Fruit fly (Drosophila melanogaster) S2 (cell line): Measurements from ENCODE around the gene Dus2.

Experiments used
- CG8478 ChIP-seq: fragments of >200 bp; optimal IDR thresholded peaks from 2 replicates; lab custom pipeline; 2018
- CTCF ChIP-seq, 2 experiments: fragments of >200 bp; optimal IDR thresholded peaks; 2 replicates each; lab custom pipeline; 2018

The Dus2 gene

DNA sequence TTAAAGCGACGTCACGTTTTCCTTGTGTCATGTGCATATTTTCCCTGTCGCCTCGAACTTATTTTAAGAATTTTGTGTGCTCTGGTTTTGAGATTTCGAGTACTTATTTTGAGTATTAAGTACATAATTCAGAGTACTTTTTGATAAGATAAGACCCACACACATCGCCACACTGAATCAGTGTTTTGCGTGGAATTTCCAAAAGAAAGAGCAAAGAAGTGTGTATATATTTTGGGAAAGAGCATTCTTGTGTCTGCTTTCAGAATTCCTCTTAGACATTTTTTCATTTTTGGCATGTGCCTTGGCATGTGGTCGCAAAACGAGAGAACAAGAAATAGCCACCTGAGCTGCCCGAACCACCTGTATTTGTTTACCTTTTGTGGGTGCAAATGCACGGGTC is 22.0 kb upstream of the Dus2 start:
- TF ChIP-seq CG8478 (lab: Kevin White, UChicago) (no peak), CTCF (optimal IDR thresholded peaks at IDR 0.05; lab: Kevin White, UChicago) (no peak)

DNA sequence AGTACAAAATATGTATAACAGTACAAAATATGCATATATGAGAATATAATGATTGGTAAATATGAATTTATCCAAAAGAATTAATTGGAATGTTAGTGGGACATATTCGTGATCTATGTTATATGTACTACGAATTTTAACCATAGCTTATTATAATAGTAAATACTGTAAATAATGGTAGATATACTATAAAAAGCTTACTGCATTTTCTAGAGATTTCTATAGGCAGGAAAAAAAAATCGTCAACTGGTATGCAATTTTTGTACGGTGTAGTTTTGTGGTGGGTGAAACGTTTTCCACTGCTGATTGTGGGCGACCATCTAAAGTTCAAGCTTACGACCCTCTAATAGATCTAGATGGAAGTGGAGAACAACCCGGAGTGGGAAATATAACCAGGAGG is 20.9 kb upstream of the Dus2 start:
- no peak for TF ChIP-seq CG8478 (lab: Kevin White, UChicago)
- TF ChIP-seq CTCF (optimal IDR thresholded peaks at IDR 0.05; lab: Kevin White, UChicago) = no peak

DNA sequence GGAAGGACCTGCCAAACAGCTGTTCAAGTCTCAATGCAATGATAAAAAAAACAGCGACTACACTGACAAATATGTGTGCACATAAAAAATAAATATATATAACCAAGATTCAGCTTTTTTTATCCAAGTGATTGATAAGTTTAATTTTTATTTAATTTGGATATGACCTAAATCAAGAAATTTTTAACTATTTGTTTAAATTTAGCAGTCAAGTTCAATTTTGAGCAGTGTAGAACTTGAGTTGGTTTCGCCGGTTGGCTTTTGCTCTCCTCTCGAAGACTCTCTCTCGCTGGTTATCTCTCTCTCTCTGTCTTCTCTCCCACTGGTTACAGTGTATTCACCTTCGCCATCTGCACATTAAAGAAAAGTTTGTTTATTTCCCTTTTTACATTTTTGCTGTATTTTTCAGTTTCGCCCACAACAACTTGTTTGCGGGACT is 19.7 kb upstream of the Dus2 start:
- TF ChIP-seq CTCF (optimal IDR thresholded peaks at IDR 0.05; lab: Kevin White, UChicago) = no peak
- TF ChIP-seq CG8478 (lab: Kevin White, UChicago) = no peak

DNA sequence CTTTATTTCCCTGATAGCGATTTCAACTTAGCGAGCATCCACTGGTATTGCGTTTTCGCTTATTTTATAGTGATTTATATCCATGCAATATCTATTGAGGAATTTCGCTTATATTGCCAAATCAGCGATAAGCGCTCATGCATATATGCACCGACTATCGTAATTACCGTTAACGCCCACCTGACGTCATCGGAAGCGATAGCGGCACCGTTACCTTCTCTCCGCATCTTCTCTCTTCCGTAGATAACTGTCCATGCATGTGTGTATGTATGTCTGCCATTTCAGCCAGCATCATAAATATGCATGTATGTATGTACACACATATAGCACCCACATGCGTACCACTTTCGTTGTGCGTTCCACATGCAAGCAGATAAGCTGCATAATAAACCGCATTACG is 16.6 kb upstream of the Dus2 start:
- TF ChIP-seq CG8478 (lab: Kevin White, UChicago) = no peak
- no peak for TF ChIP-seq CTCF (optimal IDR thresholded peaks at IDR 0.05; lab: Kevin White, UChicago)

DNA sequence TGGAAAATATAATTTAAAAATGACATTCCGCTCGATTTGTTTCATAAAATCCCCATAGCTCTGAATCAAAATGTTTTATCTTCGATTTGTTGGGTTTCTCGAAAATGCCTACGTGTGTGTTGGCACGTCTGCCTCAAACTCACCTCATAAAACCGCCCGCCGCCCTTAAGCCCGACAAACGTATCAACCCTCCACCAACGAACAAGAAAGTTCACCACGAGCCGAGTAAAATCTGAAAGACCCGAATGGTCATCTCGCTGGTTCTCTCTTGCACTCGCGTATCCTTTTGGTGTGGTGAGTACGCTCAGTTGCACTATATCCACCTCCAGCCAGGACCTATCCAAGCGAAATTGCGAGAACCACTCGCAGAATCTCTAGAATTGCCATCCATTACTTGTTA is 15.8 kb upstream of the Dus2 start:
- TF ChIP-seq CTCF (optimal IDR thresholded peaks at IDR 0.05; lab: Kevin White, UChicago) = no peak
- no peak for TF ChIP-seq CG8478 (lab: Kevin White, UChicago)

DNA sequence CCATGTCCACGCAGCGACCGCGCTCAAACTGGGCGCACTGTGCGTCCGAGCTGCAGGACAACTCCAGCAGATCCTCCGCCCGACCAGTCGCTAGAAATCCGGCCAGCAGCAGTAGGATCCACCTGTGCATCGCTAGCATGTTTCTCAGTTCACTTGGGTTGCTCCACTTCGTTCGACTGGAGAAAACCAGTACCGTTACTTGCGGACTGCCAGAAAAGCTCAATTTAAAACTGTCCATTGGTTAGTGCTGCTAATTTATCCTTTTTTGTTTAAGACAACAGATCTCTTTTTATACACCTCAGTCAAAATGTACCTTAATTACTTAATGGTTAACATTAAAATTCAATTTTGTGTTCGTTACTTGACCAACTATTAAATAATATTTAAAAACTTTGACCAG is 12.1 kb upstream of the Dus2 start, which contains the start of gene CG11674:
CG11674 (minus strand) TSS at position 215 of the 400 bp plus-strand sequence.
- no peak for TF ChIP-seq CTCF (optimal IDR thresholded peaks at IDR 0.05; lab: Kevin White, UChicago)
- no peak for TF ChIP-seq CG8478 (lab: Kevin White, UChicago)

DNA sequence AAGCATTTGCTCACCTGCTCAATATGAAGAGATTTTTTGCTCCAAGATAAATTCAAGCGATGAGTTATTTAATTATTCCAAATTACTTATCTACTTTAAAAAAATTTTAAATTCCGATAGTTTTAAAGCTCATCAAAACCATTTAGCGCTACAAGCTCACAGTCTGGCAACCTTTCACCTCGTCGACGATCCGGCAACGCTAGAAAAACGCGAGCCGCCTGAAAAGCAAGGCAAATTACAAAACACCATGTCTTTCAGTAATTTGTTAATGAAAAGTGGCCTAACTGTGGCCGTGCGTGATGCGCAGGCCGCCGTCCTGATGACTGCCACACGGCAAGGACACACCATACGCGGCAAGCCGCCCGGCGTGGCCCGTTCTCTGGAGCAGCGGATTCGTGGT is 11.7 kb upstream of the Dus2 start, which contains the start of gene mRpL38:
mRpL38 (plus strand) TSS at position 197 of the 400 bp plus-strand sequence.
- TF ChIP-seq CTCF (optimal IDR thresholded peaks at IDR 0.05; lab: Kevin White, UChicago) = no peak
- no peak for TF ChIP-seq CG8478 (lab: Kevin White, UChicago)

DNA sequence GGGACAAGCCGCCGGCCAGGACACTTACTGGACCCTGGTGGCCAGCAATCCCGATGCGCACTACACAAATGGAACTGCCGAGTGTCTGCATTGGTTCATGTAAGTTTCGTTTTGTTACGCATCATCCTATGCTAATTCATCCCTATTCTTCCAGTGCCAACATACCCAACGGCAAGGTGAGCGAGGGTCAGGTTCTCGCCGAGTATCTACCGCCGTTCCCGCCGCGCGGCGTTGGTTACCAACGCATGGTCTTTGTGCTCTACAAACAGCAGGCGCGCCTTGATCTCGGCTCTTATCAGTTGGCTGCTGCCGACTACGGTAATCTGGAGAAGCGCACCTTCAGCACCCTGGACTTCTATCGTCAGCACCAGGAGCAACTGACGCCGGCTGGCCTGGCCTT is 10.7 kb upstream of the Dus2 start:
- TF ChIP-seq CG8478 (lab: Kevin White, UChicago) (no peak), CTCF (optimal IDR thresholded peaks at IDR 0.05; lab: Kevin White, UChicago) (no peak)

DNA sequence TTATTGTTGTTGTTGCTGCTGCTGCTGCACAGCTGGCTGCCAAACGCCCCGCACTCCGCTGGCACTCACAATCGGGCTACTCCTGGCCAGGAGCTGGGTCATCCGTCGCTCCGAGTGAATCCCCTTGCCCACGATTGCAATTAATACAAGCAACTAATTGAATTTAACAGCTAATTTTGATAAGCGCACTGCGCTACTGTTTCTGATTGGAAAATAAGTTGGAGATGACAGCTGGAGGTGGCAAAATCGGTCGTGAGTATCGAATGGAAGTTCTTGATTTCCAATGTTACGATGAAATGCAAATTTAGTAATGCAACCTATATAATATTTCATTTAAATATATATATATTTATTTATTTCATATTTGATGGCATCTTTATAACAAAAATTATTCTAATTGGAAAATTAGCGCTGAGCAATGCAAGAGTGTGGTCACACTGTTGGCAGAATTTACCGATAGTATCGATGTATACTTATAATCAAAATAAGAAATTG is 3.9 kb upstream of the Dus2 start, which contains the start of gene CG42271:
CG42271 (minus strand) TSS at position 224 of the 495 bp plus-strand sequence.
- TF ChIP-seq CG8478 (lab: Kevin White, UChicago) = no peak
- no peak for TF ChIP-seq CTCF (optimal IDR thresholded peaks at IDR 0.05; lab: Kevin White, UChicago)

DNA sequence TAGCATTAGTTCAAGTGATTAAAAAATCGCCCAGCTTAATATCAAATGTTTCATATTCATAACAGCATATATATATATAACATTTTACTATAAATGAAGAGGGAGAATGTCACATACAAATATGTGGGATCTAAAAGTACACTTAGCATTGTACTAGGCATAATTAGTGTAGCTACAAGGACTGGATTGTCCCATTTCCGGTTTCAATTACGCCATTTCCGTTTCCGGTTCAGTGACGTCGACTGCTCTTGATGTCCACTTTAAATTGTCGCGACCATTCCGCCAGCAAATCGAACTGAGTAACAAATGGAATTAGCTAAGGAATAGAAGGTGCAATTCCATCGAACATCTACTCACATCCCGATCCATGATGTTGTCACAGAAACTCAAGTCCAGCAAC is 3.3 kb upstream of the Dus2 start:
- TF ChIP-seq CG8478 (lab: Kevin White, UChicago) (no peak), CTCF (optimal IDR thresholded peaks at IDR 0.05; lab: Kevin White, UChicago) (no peak)

DNA sequence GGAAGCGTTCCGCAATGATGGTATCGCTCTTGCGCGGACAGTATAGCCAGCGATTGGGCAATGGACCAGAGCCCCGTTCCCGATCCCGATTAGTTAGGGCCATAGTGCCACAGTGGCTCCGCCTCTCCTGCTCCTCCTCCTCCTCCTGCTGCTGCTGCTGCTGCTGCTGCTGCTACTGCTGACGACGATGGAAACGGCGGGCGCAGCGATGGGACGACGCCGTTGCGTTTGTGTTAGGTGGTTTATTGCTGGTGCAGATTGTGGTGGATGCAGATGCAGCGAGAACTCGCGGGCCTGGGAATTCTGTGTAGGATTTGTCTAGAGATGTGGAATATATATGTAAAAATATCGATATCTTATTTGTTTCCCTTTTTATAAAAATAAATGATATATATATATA is 4.7 kb downstream of the Dus2 start, which contains the start of gene mRNA-cap:
mRNA-cap (minus strand) TSS at position 344 of the 400 bp plus-strand sequence.
- TF ChIP-seq CG8478 (lab: Kevin White, UChicago) (no peak), CTCF (optimal IDR thresholded peaks at IDR 0.05; lab: Kevin White, UChicago) (no peak)

DNA sequence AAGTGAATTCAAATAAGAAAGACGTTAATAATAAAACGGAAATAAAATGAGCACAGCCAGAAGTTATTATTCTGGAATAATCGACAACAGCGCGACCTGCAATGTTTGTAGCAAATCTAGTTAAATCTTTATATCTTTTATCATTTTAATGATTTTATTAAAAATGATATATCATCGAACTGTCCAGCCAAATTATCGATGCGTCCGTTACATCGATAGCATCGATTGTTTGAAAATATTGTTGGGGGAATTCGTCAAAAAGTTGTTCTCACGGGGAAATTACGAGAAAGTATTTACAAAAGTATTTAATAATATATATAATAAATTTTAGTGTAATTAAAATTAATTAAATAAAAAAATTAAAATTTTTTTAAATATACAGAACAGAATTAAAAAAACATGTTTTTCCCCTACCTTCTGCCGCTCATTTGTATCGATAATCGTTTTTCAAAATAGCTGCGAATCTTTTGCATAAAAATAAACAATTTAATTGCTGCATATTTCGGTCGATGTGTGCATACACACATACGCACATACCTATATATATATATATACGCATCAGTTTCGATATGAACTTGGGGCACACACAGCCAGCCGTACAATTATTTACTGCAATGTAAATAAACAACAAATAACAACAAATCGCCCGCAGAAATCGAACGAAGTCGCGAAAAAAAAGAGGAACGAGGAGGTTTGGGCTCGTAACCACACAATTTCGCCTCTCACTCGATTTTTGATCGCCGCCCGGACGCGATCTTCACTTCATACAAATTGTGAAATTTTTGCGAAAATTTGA is 5.4 kb downstream of the Dus2 start, which contains the start of gene CG32599:
CG32599 (plus strand) TSS at position 746 of the 796 bp plus-strand sequence.
- no peak for TF ChIP-seq CTCF (optimal IDR thresholded peaks at IDR 0.05; lab: Kevin White, UChicago)
- no peak for TF ChIP-seq CG8478 (lab: Kevin White, UChicago)

DNA sequence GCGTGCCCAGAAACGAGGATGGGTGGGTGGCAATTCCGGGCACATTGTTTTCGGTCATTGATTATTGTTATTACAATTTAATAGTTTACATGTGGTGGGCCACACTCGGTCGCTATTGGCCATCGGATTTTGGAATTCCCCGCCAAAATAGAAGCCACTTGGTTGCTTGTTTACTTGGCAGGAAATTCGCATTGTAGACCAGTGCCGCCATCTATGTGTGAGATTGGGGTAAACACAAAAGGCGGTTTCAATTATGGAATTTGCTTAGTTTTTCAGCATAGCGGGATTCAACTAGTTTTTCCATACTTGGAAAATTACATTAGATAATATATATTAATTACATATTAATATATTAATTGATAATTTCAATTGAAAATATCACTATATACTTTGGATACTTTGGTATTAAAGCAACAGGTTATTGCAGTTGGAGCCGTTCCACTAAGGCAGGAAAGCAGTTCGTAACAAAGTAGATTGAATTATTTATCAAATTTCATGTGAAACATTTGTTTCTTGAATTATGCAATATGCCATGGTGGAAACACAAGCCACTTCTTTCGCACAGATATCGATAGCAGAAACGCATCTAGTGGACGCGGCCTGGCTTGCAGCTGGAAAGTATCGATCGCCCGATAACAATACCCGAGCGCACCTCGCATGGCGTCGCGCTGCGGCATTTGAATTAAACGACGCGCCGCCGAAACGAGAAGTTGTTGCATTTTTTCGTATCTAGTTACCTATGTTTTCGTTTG is 9.4 kb downstream of the Dus2 start, which contains the start of gene mud:
mud (plus strand) TSS at position 698 of the 752 bp plus-strand sequence.
- no peak for TF ChIP-seq CG8478 (lab: Kevin White, UChicago)
- peak; percentile 74 to 85 for TF ChIP-seq CTCF (optimal IDR thresholded peaks at IDR 0.05; lab: Kevin White, UChicago)

DNA sequence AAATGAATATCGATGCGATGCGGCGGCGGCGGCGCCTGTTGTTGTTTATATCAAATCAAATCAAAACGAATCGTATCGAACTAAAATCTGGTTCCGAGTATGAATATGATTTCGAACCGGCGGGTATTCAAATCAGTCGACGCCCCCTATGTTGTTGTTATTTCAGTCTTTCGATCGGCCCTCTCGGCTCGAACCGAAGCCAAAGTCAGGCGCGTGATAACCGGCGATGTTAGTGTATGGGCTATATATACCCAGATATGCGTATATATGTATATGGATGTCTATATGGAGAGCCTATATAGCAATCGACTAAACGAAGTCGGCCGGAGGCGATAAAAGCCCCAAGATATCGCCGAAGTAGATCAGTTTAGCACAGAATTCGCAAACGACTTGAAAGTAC is 23.1 kb downstream of the Dus2 start, which contains the start of the genes CG46317 and Tat:
CG46317 (plus strand) TSS at position 361 of the 400 bp plus-strand sequence.
Tat (plus strand) TSS at position 361 of the 400 bp plus-strand sequence.
- TF ChIP-seq CG8478 (lab: Kevin White, UChicago) (no peak), CTCF (optimal IDR thresholded peaks at IDR 0.05; lab: Kevin White, UChicago) (no peak)
